Fruit fly (Drosophila melanogaster): ENCODE results near the gene be.
A peak's percentile ranks its signal among the peaks of the same experiment; 100 is the strongest.

be gene

DNA sequence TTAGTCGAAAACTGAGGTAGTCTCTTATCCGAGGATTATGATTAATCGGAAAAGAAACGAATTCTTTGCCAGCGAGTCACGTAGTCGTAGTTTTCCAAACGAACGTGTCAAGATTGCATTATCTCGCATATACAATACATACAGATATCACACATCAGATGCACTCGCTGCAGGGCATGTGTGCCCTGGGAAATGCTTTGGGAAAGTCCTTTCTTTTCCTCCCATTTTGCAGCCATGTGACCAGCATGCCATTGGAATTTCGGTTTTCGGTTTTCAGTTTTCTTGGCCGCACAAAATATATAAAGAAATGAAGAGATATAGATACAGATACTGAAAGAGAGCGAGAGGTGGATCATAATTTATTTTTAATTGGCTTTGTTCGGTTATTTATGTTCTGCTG, 3.9 kb downstream of the be start:
- TF ChIP-seq sv (GFP tag; optimal IDR thresholded peaks at IDR 0.05) (no peak), foxo (GFP tag; optimal IDR thresholded peaks at IDR 0.05) (no peak), sage (GFP tag; optimal IDR thresholded peaks at IDR 0.05) (no peak), tai (GFP tag; optimal IDR thresholded peaks at IDR 0.05) (no peak), Hr83 (GFP tag; optimal IDR thresholded peaks at IDR 0.05; ENCODE audit: poor library complexity, severe bottlenecking) (no peak), fru (GFP tag; optimal IDR thresholded peaks at IDR 0.05) (no peak), Hr78 (GFP tag; optimal IDR thresholded peaks at IDR 0.05) (no peak), Rel (GFP tag; optimal IDR thresholded peaks at IDR 0.05) (no peak), Rel (tag; optimal IDR thresholded peaks at IDR 0.05) (no peak)

DNA sequence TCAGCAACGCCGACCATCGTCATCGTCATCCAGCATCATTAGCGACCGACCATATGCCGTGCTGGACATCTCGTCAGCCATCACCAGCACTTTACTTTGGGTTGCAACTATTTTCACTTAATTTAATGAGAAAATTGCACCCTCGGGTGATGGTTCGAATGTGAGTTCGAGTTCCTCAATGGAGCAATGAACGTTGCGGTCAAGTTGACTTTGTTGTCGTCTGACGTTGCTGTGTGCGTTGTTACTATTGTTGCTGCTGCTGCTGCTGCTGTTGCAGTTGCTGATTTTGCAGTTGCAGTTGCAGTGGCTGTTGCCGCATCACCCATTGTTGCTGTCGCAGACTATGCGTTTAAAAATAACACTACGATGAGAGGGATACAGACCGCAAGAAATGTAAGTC, 5.6 kb downstream of the be start:
- TF ChIP-seq Hr78 (GFP tag; optimal IDR thresholded peaks at IDR 0.05) = no peak
- TF ChIP-seq Sp1 (GFP tag; optimal IDR thresholded peaks at IDR 0.05) = no peak
- TF ChIP-seq fru (GFP tag; optimal IDR thresholded peaks at IDR 0.05) = no peak
- no peak for TF ChIP-seq Hnf4 (GFP tag; optimal IDR thresholded peaks at IDR 0.05)
- TF ChIP-seq Jra (GFP tag; optimal IDR thresholded peaks at IDR 0.05) = no peak
- no peak for TF ChIP-seq dl (GFP tag; optimal IDR thresholded peaks at IDR 0.05; ENCODE audit: insufficient read depth in 1 of 2, partially characterized antibody in 2 of 2)
- TF ChIP-seq ey (GFP tag; optimal IDR thresholded peaks at IDR 0.05) = no peak
- no peak for TF ChIP-seq dmrt93B (GFP tag; optimal IDR thresholded peaks at IDR 0.05)
- no peak for TF ChIP-seq Dfd (GFP tag; optimal IDR thresholded peaks at IDR 0.05)

dm6 chrX:15042499-15042898, 18.3 kb downstream of the be start:
- peak; percentile 34 for TF ChIP-seq rgr (GFP tag; optimal IDR thresholded peaks at IDR 0.05)
- TF ChIP-seq jim (GFP tag; optimal IDR thresholded peaks at IDR 0.05) = no peak
- TF ChIP-seq tai (GFP tag; optimal IDR thresholded peaks at IDR 0.05) = no peak
- no peak for TF ChIP-seq N (GFP tag; optimal IDR thresholded peaks at IDR 0.05)
- TF ChIP-seq HLH106 (tag; optimal IDR thresholded peaks at IDR 0.05) = peak; percentile 27
- TF ChIP-seq Hnf4 (GFP tag; optimal IDR thresholded peaks at IDR 0.05) = peak; percentile 8
- peak; percentile 59 for TF ChIP-seq h (GFP tag; optimal IDR thresholded peaks at IDR 0.05)
- peak; percentile 11 for TF ChIP-seq fru (GFP tag; optimal IDR thresholded peaks at IDR 0.05)
- no peak for TF ChIP-seq psq (GFP tag; optimal IDR thresholded peaks at IDR 0.05)
- TF ChIP-seq Sp1 (GFP tag; optimal IDR thresholded peaks at IDR 0.05) = no peak
- TF ChIP-seq ey (GFP tag; optimal IDR thresholded peaks at IDR 0.05) = peak; percentile 44
- peak; percentile 29 for TF ChIP-seq br (GFP tag; optimal IDR thresholded peaks at IDR 0.05)
- TF ChIP-seq foxo (GFP tag; optimal IDR thresholded peaks at IDR 0.05) = peak in 1 of 2 experiments; percentile 36

DNA sequence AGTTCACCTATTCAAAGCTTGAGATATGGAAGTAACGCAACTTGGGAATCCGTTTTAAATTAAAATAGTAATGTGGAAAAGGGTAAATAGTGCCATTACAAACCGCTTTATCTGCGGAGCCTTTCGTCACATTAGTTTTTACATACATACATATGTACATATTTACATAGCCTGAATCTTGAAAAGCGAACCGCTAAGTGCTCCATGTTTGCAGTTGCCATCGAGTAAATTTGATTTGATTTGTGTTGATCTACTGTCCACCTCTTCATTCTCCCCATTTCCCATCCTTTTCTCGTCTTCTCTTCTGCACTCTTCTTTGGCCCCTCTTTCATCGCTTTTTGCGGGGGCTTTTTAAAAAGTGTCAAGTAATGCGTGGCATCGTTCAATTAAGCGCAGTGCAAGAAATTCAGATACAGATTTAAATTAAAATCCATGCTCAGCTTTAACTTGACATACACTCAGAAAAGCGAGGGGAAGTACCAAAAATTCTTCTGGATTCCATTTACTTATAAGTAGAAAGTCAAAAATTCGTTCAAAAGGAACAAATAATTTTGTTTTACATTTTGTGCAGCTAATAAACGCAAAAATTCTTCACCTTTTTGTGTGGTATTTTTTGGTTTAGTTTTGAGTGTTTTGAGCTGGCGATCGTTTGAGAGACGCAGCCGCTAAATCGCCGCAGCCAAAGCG, 18.9 kb downstream of the be start:
- TF ChIP-seq Mio (GFP tag; optimal IDR thresholded peaks at IDR 0.05) (no peak), Rel (GFP tag; optimal IDR thresholded peaks at IDR 0.05) (peak; percentile 19), Rel (tag; optimal IDR thresholded peaks at IDR 0.05) (peak; percentile 38), sage (GFP tag; optimal IDR thresholded peaks at IDR 0.05) (peak; percentile 46), psq (GFP tag; optimal IDR thresholded peaks at IDR 0.05) (peak; percentile 77), h (GFP tag; optimal IDR thresholded peaks at IDR 0.05) (peak; percentile 80), br (GFP tag; optimal IDR thresholded peaks at IDR 0.05) (peak; percentile 70), CrebA (GFP tag; optimal IDR thresholded peaks at IDR 0.05; ENCODE audit: borderline replicate concordance) (peak; percentile 46), brk (GFP tag; optimal IDR thresholded peaks at IDR 0.05) (peak; percentile 78), HLH106 (tag; optimal IDR thresholded peaks at IDR 0.05) (peak; percentile 63), jim (GFP tag; optimal IDR thresholded peaks at IDR 0.05) (no peak), GATAd (GFP tag; optimal IDR thresholded peaks at IDR 0.05) (no peak), ey (GFP tag; optimal IDR thresholded peaks at IDR 0.05) (peak; percentile 82), pan (optimal IDR thresholded peaks at IDR 0.05) (no peak), tai (GFP tag; optimal IDR thresholded peaks at IDR 0.05) (no peak), rgr (GFP tag; optimal IDR thresholded peaks at IDR 0.05) (peak; percentile 79), Jra (GFP tag; optimal IDR thresholded peaks at IDR 0.05) (no peak), Dif (GFP tag; optimal IDR thresholded peaks at IDR 0.05; ENCODE audit: partially characterized antibody) (peak; percentile 70), lola (GFP tag; optimal IDR thresholded peaks at IDR 0.05) (no peak), OdsH (GFP tag; optimal IDR thresholded peaks at IDR 0.05) (peak; percentile 71), Hr78 (GFP tag; optimal IDR thresholded peaks at IDR 0.05) (no peak), Hnf4 (GFP tag; optimal IDR thresholded peaks at IDR 0.05) (peak; percentile 65), Hr83 (GFP tag; optimal IDR thresholded peaks at IDR 0.05; ENCODE audit: poor library complexity, severe bottlenecking) (no peak), Abd-B (GFP tag; optimal IDR thresholded peaks at IDR 0.05) (no peak), Dfd (GFP tag; optimal IDR thresholded peaks at IDR 0.05) (no peak), usp (GFP tag; optimal IDR thresholded peaks at IDR 0.05) (no peak), dsf (GFP tag; optimal IDR thresholded peaks at IDR 0.05; ENCODE audit: borderline replicate concordance) (no peak), dmrt93B (GFP tag; optimal IDR thresholded peaks at IDR 0.05) (no peak), Sp1 (GFP tag; optimal IDR thresholded peaks at IDR 0.05) (peak; percentile 7), dl (GFP tag; optimal IDR thresholded peaks at IDR 0.05; ENCODE audit: insufficient read depth in 1 of 2, partially characterized antibody in 2 of 2) (no peak), Vsx2 (GFP tag; optimal IDR thresholded peaks at IDR 0.05; ENCODE audit: partially characterized antibody) (no peak), sv (GFP tag; optimal IDR thresholded peaks at IDR 0.05) (peak; percentile 48), fru (GFP tag; optimal IDR thresholded peaks at IDR 0.05) (peak; percentile 83), foxo (GFP tag; optimal IDR thresholded peaks at IDR 0.05) (peak; percentile 16 to 82), Myc (optimal IDR thresholded peaks at IDR 0.05) (no peak), CG9705 (GFP tag; optimal IDR thresholded peaks at IDR 0.05) (no peak), CG32264 (GFP tag; optimal IDR thresholded peaks at IDR 0.05) (peak; percentile 25), woc (GFP tag; optimal IDR thresholded peaks at IDR 0.05) (no peak), N (GFP tag; optimal IDR thresholded peaks at IDR 0.05) (no peak)
